Fruit fly (Drosophila melanogaster): ENCODE data around the gene Tgi.
A peak's percentile ranks its signal among the peaks of the same experiment; 100 is the strongest.

Tgi gene

DNA sequence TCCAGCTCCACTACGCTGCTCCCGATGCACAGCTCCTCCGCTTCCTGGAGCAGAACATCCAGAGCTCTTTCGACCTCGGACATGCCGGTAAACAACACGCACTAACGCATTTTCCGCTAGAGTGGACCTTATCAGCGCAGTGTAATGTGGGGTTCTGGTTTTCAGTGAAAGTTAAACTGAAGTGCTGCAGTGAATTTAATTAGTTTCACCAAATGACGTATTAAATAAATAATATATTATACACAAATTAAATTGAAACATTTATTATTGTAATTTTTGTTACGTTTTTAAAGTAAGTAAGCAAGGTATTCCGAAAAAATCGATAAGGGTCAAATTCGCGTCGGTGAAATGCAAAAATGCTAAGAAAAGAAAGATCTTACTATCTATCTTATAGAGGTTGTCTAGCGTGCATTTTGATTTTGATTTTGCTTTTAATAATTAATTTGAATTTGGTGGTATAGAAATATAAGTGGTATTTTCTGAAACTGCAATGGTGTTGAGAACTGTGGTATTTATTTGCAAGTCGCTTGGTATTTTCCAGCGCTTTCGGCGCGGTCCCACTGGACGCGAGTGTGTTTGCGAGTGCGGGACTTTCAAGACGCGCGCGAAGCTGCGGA, 36.3 kb upstream of the Tgi start, which contains the start of the genes JMJD7 and CG10738 (continued):
- 0 out of 3 replicates have a peak, but pooled peaks have one; percentile 59 for TF ChIP-seq CG2199 (GFP tag; IDR thresholded peaks at IDR 0.05)
- TF ChIP-seq ab (GFP tag; optimal IDR thresholded peaks at IDR 0.05), result no peak
- no peak for TF ChIP-seq CG32767 (GFP tag; IDR thresholded peaks at IDR 0.05)
- TF ChIP-seq CG13624 (GFP tag; optimal IDR thresholded peaks at IDR 0.05), result no peak
- TF ChIP-seq dan (GFP tag; IDR thresholded peaks at IDR 0.05), result no peak
- peak in 1 of 2 experiments; percentile 15 for TF ChIP-seq dpn (GFP tag; optimal IDR thresholded peaks at IDR 0.05)
- TF ChIP-seq MESR4 (GFP tag; optimal IDR thresholded peaks at IDR 0.05), result peak; percentile 15
- no peak for TF ChIP-seq CG8089 (GFP tag; optimal IDR thresholded peaks at IDR 0.05)
- no peak for TF ChIP-seq CG9609 (GFP tag; optimal IDR thresholded peaks at IDR 0.05)
- peak; percentile 26 for TF ChIP-seq CG17802 (tag; optimal IDR thresholded peaks at IDR 0.05)
- peak; percentile 63; the same call in 2 of the 3 replicates for TF ChIP-seq CG14050 (GFP tag; IDR thresholded peaks at IDR 0.05)
- TF ChIP-seq Mrtf (GFP tag; IDR thresholded peaks at IDR 0.05), result peak; percentile 60
- peak; percentile 78 for TF ChIP-seq Drgx (GFP tag; IDR thresholded peaks at IDR 0.05)
- TF ChIP-seq CG3163 (GFP tag; optimal IDR thresholded peaks at IDR 0.05), result no peak
- TF ChIP-seq tgo (GFP tag; IDR thresholded peaks at IDR 0.05), result peak; percentile 62
- peak; percentile 41 for TF ChIP-seq stc (GFP tag; IDR thresholded peaks at IDR 0.05)
- TF ChIP-seq Fer3 (tag; optimal IDR thresholded peaks at IDR 0.05), result peak; percentile 35
- TF ChIP-seq CG6175 (GFP tag; IDR thresholded peaks at IDR 0.05), result no peak
- TF ChIP-seq yki (optimal IDR thresholded peaks at IDR 0.05), result no peak
- TF ChIP-seq CG30403 (GFP tag; optimal IDR thresholded peaks at IDR 0.05), result peak; percentile 55
- TF ChIP-seq Vsx1 (GFP tag; optimal IDR thresholded peaks at IDR 0.05), result no peak
- TF ChIP-seq CG11093 (GFP tag; IDR thresholded peaks at IDR 0.05), result peak; percentile 42; the same call in 2 of the 3 replicates
- TF ChIP-seq CG12155 (GFP tag; optimal IDR thresholded peaks at IDR 0.05), result peak; percentile 9
- no peak for TF ChIP-seq ato (GFP tag; IDR thresholded peaks at IDR 0.05; ENCODE audit: partially characterized antibody)
- TF ChIP-seq CG15696 (tag; optimal IDR thresholded peaks at IDR 0.05), result peak; percentile 22
- peak; percentile 73 for TF ChIP-seq lmd (GFP tag; IDR thresholded peaks at IDR 0.05)
- peak; percentile 32 for TF ChIP-seq CG12391 (tag; optimal IDR thresholded peaks at IDR 0.05)
- no peak for TF ChIP-seq z (GFP tag; IDR thresholded peaks at IDR 0.05)
- TF ChIP-seq CG9727 (GFP tag; optimal IDR thresholded peaks at IDR 0.05), result peak; percentile 63
- TF ChIP-seq fd102C (GFP tag; optimal IDR thresholded peaks at IDR 0.05), result no peak
- no peak for TF ChIP-seq Hr78 (GFP tag; optimal IDR thresholded peaks at IDR 0.05)
- TF ChIP-seq pnt (GFP tag; optimal IDR thresholded peaks at IDR 0.05), result no peak
- TF ChIP-seq Rx (GFP tag; IDR thresholded peaks at IDR 0.05), result peak; percentile 72
- peak; percentile 58; the same call in 1 of the 2 replicates for TF ChIP-seq Awh (GFP tag; IDR thresholded peaks at IDR 0.05)
- TF ChIP-seq Sry-δ (GFP tag; optimal IDR thresholded peaks at IDR 0.05), result peak; percentile 2
- TF ChIP-seq CG10209 (GFP tag; optimal IDR thresholded peaks at IDR 0.05), result no peak
- no peak for TF ChIP-seq ERR (GFP tag; optimal IDR thresholded peaks at IDR 0.05)
- peak; percentile 45 for TF ChIP-seq CG2120 (GFP tag; optimal IDR thresholded peaks at IDR 0.05)
- no peak for TF ChIP-seq eve (GFP tag; optimal IDR thresholded peaks at IDR 0.05)
- peak; percentile 39 for TF ChIP-seq CG15073 (GFP tag; optimal IDR thresholded peaks at IDR 0.05)
- no peak for TF ChIP-seq CG17385 (GFP tag; optimal IDR thresholded peaks at IDR 0.05)
- peak; percentile 23; the same call in 1 of the 2 replicates for TF ChIP-seq gsb (GFP tag; IDR thresholded peaks at IDR 0.05)
- TF ChIP-seq sima (GFP tag; optimal IDR thresholded peaks at IDR 0.05), result no peak
- no peak for TF ChIP-seq gcm (GFP tag; optimal IDR thresholded peaks at IDR 0.05)
- peak; percentile 36; the same call in 1 of the 2 replicates for TF ChIP-seq seq (GFP tag; IDR thresholded peaks at IDR 0.05)
- no peak for TF ChIP-seq dmrt11E (tag; optimal IDR thresholded peaks at IDR 0.05)
- peak; percentile 6 for TF ChIP-seq Hmr (GFP tag; optimal IDR thresholded peaks at IDR 0.05)
- TF ChIP-seq CG16779 (GFP tag; IDR thresholded peaks at IDR 0.05), result peak; percentile 51; the same call in 1 of the 2 replicates
- no peak for TF ChIP-seq odd (GFP tag; optimal IDR thresholded peaks at IDR 0.05)
- TF ChIP-seq CG6854 (GFP tag; optimal IDR thresholded peaks at IDR 0.05), result no peak
- no peak for TF ChIP-seq CG1529 (GFP tag; optimal IDR thresholded peaks at IDR 0.05)
